Worm (Caenorhabditis elegans): ENCODE measurements around the gene blos-4.
A peak's percentile ranks its signal among the peaks of the same experiment; 100 is the strongest.

blos-4 gene

ce11 chrII:6226995-6227394, 18.1 kb upstream of the blos-4 start, which contains the start of gene srsy-2:
Gene srsy-2, minus strand, starts transcription at chrII:6227095.
- TF ChIP-seq lin-13 (GFP tag; optimal IDR thresholded peaks at IDR 0.05) (no peak), Y5F2A.4 (GFP tag; optimal IDR thresholded peaks at IDR 0.05) (no peak), hlh-11 (tag; optimal IDR thresholded peaks at IDR 0.05) (no peak), aha-1 (tag) (peak; percentile 28), dmd-6 (GFP tag; IDR thresholded peaks at IDR 0.05) (no peak), egl-27 (tag; optimal IDR thresholded peaks at IDR 0.05) (no peak), egl-43 (GFP tag; IDR thresholded peaks at IDR 0.05) (no peak), fkh-10 (GFP tag; optimal IDR thresholded peaks at IDR 0.05) (peak; percentile 32), F26F4.8 (GFP tag; conservative IDR thresholded peaks at IDR 0.05) (no peak), sdz-12 (GFP tag; optimal IDR thresholded peaks at IDR 0.05) (no peak), arid-1 (GFP tag; conservative IDR thresholded peaks at IDR 0.05) (no peak), nhr-11 (tag; optimal IDR thresholded peaks at IDR 0.05) (no peak)

ce11 chrII:6230116-6230515, 14.9 kb upstream of the blos-4 start:
- no peak for TF ChIP-seq Y5F2A.4 (GFP tag; optimal IDR thresholded peaks at IDR 0.05)
- TF ChIP-seq lin-13 (GFP tag; optimal IDR thresholded peaks at IDR 0.05): no peak
- no peak for TF ChIP-seq dmd-9 (GFP tag; IDR thresholded peaks at IDR 0.05)
- no peak for TF ChIP-seq ceh-44 (GFP tag; IDR thresholded peaks at IDR 0.05)
- TF ChIP-seq ces-1 (GFP tag; optimal IDR thresholded peaks at IDR 0.05): peak; percentile 26
- no peak for TF ChIP-seq madf-9 (GFP tag; conservative IDR thresholded peaks at IDR 0.05)
- TF ChIP-seq hlh-30 (tag; optimal IDR thresholded peaks at IDR 0.05; ENCODE audit: insufficient read depth): no peak
- no peak for TF ChIP-seq D1046.2 (GFP tag; IDR thresholded peaks at IDR 0.05)
- no peak for TF ChIP-seq nhr-237 (tag; optimal IDR thresholded peaks at IDR 0.05)

DNA sequence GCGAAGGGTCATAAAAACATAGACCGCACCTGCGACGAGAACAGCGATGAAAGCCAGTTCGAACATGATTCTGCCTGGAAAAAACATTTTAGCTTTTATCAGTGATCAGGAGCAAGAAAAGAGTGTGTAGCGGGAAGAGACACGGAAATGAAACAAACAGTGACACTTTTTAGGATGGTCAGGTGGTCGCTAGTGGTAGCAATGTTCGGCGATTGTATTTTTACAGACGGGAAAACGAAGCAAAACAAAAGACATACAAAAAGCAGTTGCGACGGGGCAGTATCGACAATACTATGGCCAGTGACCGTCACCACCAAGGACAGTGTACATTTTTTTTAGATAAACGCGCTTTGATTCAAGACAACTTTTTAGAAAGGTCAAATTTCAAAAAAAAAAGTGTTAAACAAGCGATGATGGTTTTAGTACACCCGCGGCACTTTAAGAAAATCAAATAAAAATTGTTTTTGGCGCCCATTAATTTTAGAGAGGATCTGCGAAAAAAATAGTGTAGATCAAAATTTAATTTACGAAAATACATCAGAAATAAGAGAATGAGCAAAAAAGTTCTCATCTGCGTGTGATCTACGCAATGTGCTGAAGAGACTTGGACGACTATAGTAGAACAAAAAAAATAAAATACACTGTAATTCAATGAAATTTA, 9.5 kb upstream of the blos-4 start, which contains the start of gene T24H7.9:
TSS of gene T24H7.9 (minus strand) at position 74 of the 661 bp plus-strand sequence.
- TF ChIP-seq mep-1 (tag; optimal IDR thresholded peaks at IDR 0.05) (peak; percentile 8), hlh-30 (tag; optimal IDR thresholded peaks at IDR 0.05; ENCODE audit: insufficient read depth) (peak; percentile 66), aha-1 (tag) (peak; percentile 68), fkh-10 (GFP tag; optimal IDR thresholded peaks at IDR 0.05) (no peak), skn-1 (tag; optimal IDR thresholded peaks at IDR 0.05) (no peak), lin-29 (GFP tag; IDR thresholded peaks at IDR 0.05) (peak; percentile 43; the same call in 1 of the 2 replicates), dve-1 (tag; optimal IDR thresholded peaks at IDR 0.05; ENCODE audit: insufficient read depth) (peak; percentile 61), daf-12 (tag; optimal IDR thresholded peaks at IDR 0.05) (no peak), ZK337.2 (GFP tag; IDR thresholded peaks at IDR 0.05) (no peak), zfp-2 (tag; optimal IDR thresholded peaks at IDR 0.05) (no peak), T20F7.1 (GFP tag; optimal IDR thresholded peaks at IDR 0.05) (no peak), hlh-11 (tag; optimal IDR thresholded peaks at IDR 0.05) (peak; percentile 68), daf-8 (GFP tag; IDR thresholded peaks at IDR 0.05) (no peak), nhr-28 (tag; optimal IDR thresholded peaks at IDR 0.05) (peak; percentile 31), ces-1 (GFP tag; optimal IDR thresholded peaks at IDR 0.05) (no peak), Y75B8A.6 (GFP tag; IDR thresholded peaks at IDR 0.05) (no peak), madf-9 (GFP tag; conservative IDR thresholded peaks at IDR 0.05) (no peak), spr-3 (GFP tag; optimal IDR thresholded peaks at IDR 0.05) (no peak), dpl-1 (GFP tag; optimal IDR thresholded peaks at IDR 0.05) (no peak), aly-2 (tag; optimal IDR thresholded peaks at IDR 0.05) (no peak), mes-2 (tag; optimal IDR thresholded peaks at IDR 0.05; ENCODE audit: poor library complexity, severe bottlenecking) (peak; percentile 23), nhr-77 (tag; optimal IDR thresholded peaks at IDR 0.05) (no peak), arid-1 (GFP tag; conservative IDR thresholded peaks at IDR 0.05) (no peak), D1046.2 (GFP tag; IDR thresholded peaks at IDR 0.05) (no peak), lin-1 (GFP tag; IDR thresholded peaks at IDR 0.05) (0 out of 2 replicates have a peak, but pooled peaks have one; percentile 41), dmd-6 (GFP tag; IDR thresholded peaks at IDR 0.05) (peak; percentile 37; the same call in 1 of the 2 replicates), daf-16 (GFP tag; optimal IDR thresholded peaks at IDR 0.05) (no peak), daf-16 (tag; optimal IDR thresholded peaks at IDR 0.05) (peak; percentile 60)
